Fruit fly (Drosophila melanogaster): Measurements from ENCODE around the gene CG14132.

Gene CG14132

DNA sequence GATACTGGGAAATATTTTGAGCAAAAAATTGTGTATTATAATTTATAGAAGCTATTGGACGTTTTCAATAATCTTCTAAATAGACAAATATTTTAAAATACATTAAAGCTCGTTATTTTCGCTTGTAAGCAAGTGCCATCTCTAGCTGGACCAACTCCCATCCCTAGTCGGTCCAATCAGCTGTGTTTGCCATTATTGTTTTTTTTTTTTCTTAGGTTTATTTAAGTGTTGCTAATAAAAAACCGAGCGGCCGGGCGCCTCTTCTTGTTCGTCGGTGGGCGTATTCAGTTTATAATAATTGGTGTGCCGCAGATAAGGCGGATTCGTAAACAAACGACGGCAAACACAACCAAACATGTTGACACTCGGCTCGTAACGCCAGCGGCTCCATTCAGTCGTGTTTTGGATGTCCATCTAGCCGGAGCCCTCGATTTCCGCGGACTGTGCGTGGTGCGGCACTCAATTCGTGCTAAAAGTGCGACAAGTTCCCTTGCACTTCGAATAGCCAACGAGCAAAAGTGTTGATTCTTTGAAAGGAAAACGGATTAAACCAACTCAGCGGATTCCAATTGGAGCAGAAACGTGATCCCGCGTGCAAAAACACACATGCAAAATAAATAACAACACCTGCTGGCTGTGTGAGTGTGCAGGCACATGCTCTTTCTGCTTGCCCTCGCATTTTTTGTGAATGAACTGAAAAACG lies 31.1 kb downstream of the CG14132 start, which contains the start of gene Sugb (continued):
- TF ChIP-seq yki (optimal IDR thresholded peaks at IDR 0.05): no peak
- TF ChIP-seq CG2889 (GFP tag; IDR thresholded peaks at IDR 0.05): no peak
- TF ChIP-seq ranshi (GFP tag; IDR thresholded peaks at IDR 0.05): peak; percentile 27; the same call in 1 of the 2 replicates
- no peak; the same call in 2 of the 3 replicates for TF ChIP-seq gce (GFP tag; IDR thresholded peaks at IDR 0.05)
- peak; percentile 44; the same call in 1 of the 2 replicates for TF ChIP-seq Adf1 (GFP tag; IDR thresholded peaks at IDR 0.05)
- peak; percentile 33 for TF ChIP-seq CG10654 (GFP tag; optimal IDR thresholded peaks at IDR 0.05)
- peak; percentile 30 for TF ChIP-seq CG18011 (GFP tag; optimal IDR thresholded peaks at IDR 0.05)
- peak; percentile 97 for TF ChIP-seq Deaf1 (tag; optimal IDR thresholded peaks at IDR 0.05)
- no peak for TF ChIP-seq sim (GFP tag; IDR thresholded peaks at IDR 0.05)
- TF ChIP-seq nerfin-1 (tag; optimal IDR thresholded peaks at IDR 0.05): no peak
- TF ChIP-seq pita (GFP tag; optimal IDR thresholded peaks at IDR 0.05): no peak
- TF ChIP-seq nau (GFP tag; optimal IDR thresholded peaks at IDR 0.05): peak; percentile 44
- peak; percentile 8 for TF ChIP-seq CG12769 (tag; optimal IDR thresholded peaks at IDR 0.05)
- peak; percentile 8 for TF ChIP-seq bigmax (GFP tag; optimal IDR thresholded peaks at IDR 0.05)
- TF ChIP-seq Usf (GFP tag; optimal IDR thresholded peaks at IDR 0.05): no peak
- no peak for TF ChIP-seq CG11093 (GFP tag; IDR thresholded peaks at IDR 0.05)
- no peak for TF ChIP-seq h (optimal IDR thresholded peaks at IDR 0.05)
- TF ChIP-seq prd (optimal IDR thresholded peaks at IDR 0.05): no peak
- TF ChIP-seq prd (GFP tag; IDR thresholded peaks at IDR 0.05): peak; percentile 70
- TF ChIP-seq lab (GFP tag; optimal IDR thresholded peaks at IDR 0.05): peak; percentile 77
- TF ChIP-seq trh (GFP tag; optimal IDR thresholded peaks at IDR 0.05): no peak
- TF ChIP-seq CG4360 (GFP tag; IDR thresholded peaks at IDR 0.05): no peak
- TF ChIP-seq tna (GFP tag; IDR thresholded peaks at IDR 0.05; ENCODE audit: partially characterized antibody): no peak
- peak; percentile 32 for TF ChIP-seq CG2129 (GFP tag; IDR thresholded peaks at IDR 0.05; ENCODE audit: partially characterized antibody)
- no peak for TF ChIP-seq CG16815 (GFP tag; optimal IDR thresholded peaks at IDR 0.05)
- no peak for TF ChIP-seq CG42726 (GFP tag; IDR thresholded peaks at IDR 0.05; ENCODE audit: partially characterized antibody)
- peak; percentile 54 for TF ChIP-seq Meics (GFP tag; optimal IDR thresholded peaks at IDR 0.05)
- peak; percentile 78 for TF ChIP-seq Xrp1 (GFP tag; IDR thresholded peaks at IDR 0.05)
- TF ChIP-seq Ssrp (tag; optimal IDR thresholded peaks at IDR 0.05): peak; percentile 4
- TF ChIP-seq CG9797 (GFP tag; optimal IDR thresholded peaks at IDR 0.05): no peak
- TF ChIP-seq CG12299 (tag; optimal IDR thresholded peaks at IDR 0.05): peak; percentile 65
- TF ChIP-seq Hr78 (GFP tag; optimal IDR thresholded peaks at IDR 0.05): no peak
- no peak for TF ChIP-seq CG18476 (GFP tag; optimal IDR thresholded peaks at IDR 0.05)
- TF ChIP-seq Elba2 (GFP tag; optimal IDR thresholded peaks at IDR 0.05): peak; percentile 0
- peak; percentile 58 for TF ChIP-seq CrebB (tag; optimal IDR thresholded peaks at IDR 0.05)
- peak; percentile 61 for TF ChIP-seq CG11723 (GFP tag; optimal IDR thresholded peaks at IDR 0.05)
- no peak for TF ChIP-seq slp2 (GFP tag; optimal IDR thresholded peaks at IDR 0.05)
- peak; percentile 80 for TF ChIP-seq slbo (GFP tag; IDR thresholded peaks at IDR 0.05)
- TF ChIP-seq CG12659 (GFP tag; optimal IDR thresholded peaks at IDR 0.05): peak; percentile 65
- TF ChIP-seq Dip3 (GFP tag; optimal IDR thresholded peaks at IDR 0.05): peak; percentile 46
- TF ChIP-seq Side (GFP tag; optimal IDR thresholded peaks at IDR 0.05): peak; percentile 46
- TF ChIP-seq tup (GFP tag; optimal IDR thresholded peaks at IDR 0.05): peak; percentile 7
- peak; percentile 87 for TF ChIP-seq CG13287 (GFP tag; IDR thresholded peaks at IDR 0.05; ENCODE audit: partially characterized antibody)
- TF ChIP-seq Lhr (GFP tag; optimal IDR thresholded peaks at IDR 0.05): peak; percentile 27
- peak; percentile 63 for TF ChIP-seq grau (tag; optimal IDR thresholded peaks at IDR 0.05)
- TF ChIP-seq CG4730 (GFP tag; IDR thresholded peaks at IDR 0.05): peak; percentile 7; the same call in 1 of the 2 replicates
- peak; percentile 27 for TF ChIP-seq phol (tag; optimal IDR thresholded peaks at IDR 0.05)
- peak; percentile 56 for TF ChIP-seq CG32772 (GFP tag; IDR thresholded peaks at IDR 0.05)
- TF ChIP-seq CG17361 (GFP tag; IDR thresholded peaks at IDR 0.05): peak; percentile 48; the same call in 2 of the 3 replicates
- TF ChIP-seq CG14965 (GFP tag; optimal IDR thresholded peaks at IDR 0.05; ENCODE audit: borderline replicate concordance): no peak

Data from whole organism, embryonic.